Fruit fly (Drosophila melanogaster): ENCODE measurements around the gene Naa30B.

Naa30B gene

dm6 chr3L:1502086-1502893, 30.4 kb upstream of the Naa30B start, which contains the start of the genes hfp and Psa:
Gene hfp, minus strand, starts transcription at chr3L:1502590.
Gene Psa, plus strand, starts transcription at chr3L:1502843.
- TF ChIP-seq bab1 (GFP tag; optimal IDR thresholded peaks at IDR 0.05): peak; percentile 33
- TF ChIP-seq Clk (GFP tag; optimal IDR thresholded peaks at IDR 0.05): no peak
- no peak for TF ChIP-seq Crg-1 (GFP tag; optimal IDR thresholded peaks at IDR 0.05)
- no peak for TF ChIP-seq pad (GFP tag; optimal IDR thresholded peaks at IDR 0.05)
- no peak for TF ChIP-seq toe (GFP tag; optimal IDR thresholded peaks at IDR 0.05)
- TF ChIP-seq CG11617 (GFP tag; optimal IDR thresholded peaks at IDR 0.05): peak; percentile 2
- TF ChIP-seq tj (GFP tag; optimal IDR thresholded peaks at IDR 0.05): peak; percentile 38
- TF ChIP-seq CG12768 (GFP tag; optimal IDR thresholded peaks at IDR 0.05): no peak
- TF ChIP-seq CG7045 (GFP tag; optimal IDR thresholded peaks at IDR 0.05): no peak

- peak; percentile 40 for TF ChIP-seq bab1 (GFP tag; optimal IDR thresholded peaks at IDR 0.05)
- TF ChIP-seq CG7101 (tag; optimal IDR thresholded peaks at IDR 0.05): no peak
Observed at dm6 chr3L:1496408-1496807, 24.5 kb upstream of the Naa30B start, which contains the start of gene CG12084. Gene CG12084, minus strand, starts transcription at chr3L:1496643.

dm6 chr3L:1495803-1496202, 23.9 kb upstream of the Naa30B start:
- no peak for TF ChIP-seq toe (GFP tag; optimal IDR thresholded peaks at IDR 0.05)
- TF ChIP-seq CG14711 (tag; optimal IDR thresholded peaks at IDR 0.05): no peak
- no peak for TF ChIP-seq ovo (GFP tag; optimal IDR thresholded peaks at IDR 0.05)
- TF ChIP-seq Clk (GFP tag; optimal IDR thresholded peaks at IDR 0.05): no peak
- TF ChIP-seq CG7101 (tag; optimal IDR thresholded peaks at IDR 0.05): no peak
- TF ChIP-seq CG1620 (GFP tag; optimal IDR thresholded peaks at IDR 0.05): no peak
- TF ChIP-seq pad (GFP tag; optimal IDR thresholded peaks at IDR 0.05): no peak
- TF ChIP-seq kay (GFP tag; ENCODE audit: borderline replicate concordance): no peak
- TF ChIP-seq tj (GFP tag; optimal IDR thresholded peaks at IDR 0.05): no peak
- TF ChIP-seq Crg-1 (GFP tag; optimal IDR thresholded peaks at IDR 0.05): no peak

- peak; percentile 9 for TF ChIP-seq Crg-1 (GFP tag; optimal IDR thresholded peaks at IDR 0.05)
- TF ChIP-seq CG12768 (GFP tag; optimal IDR thresholded peaks at IDR 0.05): peak; percentile 44
- TF ChIP-seq cic (GFP tag; optimal IDR thresholded peaks at IDR 0.05): peak; percentile 86
- TF ChIP-seq pad (GFP tag; optimal IDR thresholded peaks at IDR 0.05): no peak
Observed at dm6 chr3L:1489523-1489922, 17.7 kb upstream of the Naa30B start, which contains the start of gene stet. Gene stet, minus strand, starts transcription at chr3L:1489547.

- no peak for TF ChIP-seq CG1620 (GFP tag; optimal IDR thresholded peaks at IDR 0.05)
- no peak for TF ChIP-seq CG7101 (tag; optimal IDR thresholded peaks at IDR 0.05)
- TF ChIP-seq CG7045 (GFP tag; optimal IDR thresholded peaks at IDR 0.05): no peak
- TF ChIP-seq cic (GFP tag; optimal IDR thresholded peaks at IDR 0.05): peak; percentile 86
- TF ChIP-seq CG11617 (GFP tag; optimal IDR thresholded peaks at IDR 0.05): no peak
- TF ChIP-seq Clk (GFP tag; optimal IDR thresholded peaks at IDR 0.05): no peak
- no peak for TF ChIP-seq toe (GFP tag; optimal IDR thresholded peaks at IDR 0.05)
- TF ChIP-seq tj (GFP tag; optimal IDR thresholded peaks at IDR 0.05): peak; percentile 27
- no peak for TF ChIP-seq CG5204 (GFP tag; optimal IDR thresholded peaks at IDR 0.05)
- TF ChIP-seq CG33017 (tag; optimal IDR thresholded peaks at IDR 0.05): peak; percentile 5
- peak; percentile 25 for TF ChIP-seq CG12768 (GFP tag; optimal IDR thresholded peaks at IDR 0.05)
- no peak for TF ChIP-seq Hr96 (GFP tag; optimal IDR thresholded peaks at IDR 0.05)
- TF ChIP-seq cnc (optimal IDR thresholded peaks at IDR 0.05): no peak
- TF ChIP-seq ovo (GFP tag; optimal IDR thresholded peaks at IDR 0.05): no peak
- peak; percentile 57 for TF ChIP-seq pad (GFP tag; optimal IDR thresholded peaks at IDR 0.05)
- peak; percentile 28 for TF ChIP-seq bab1 (GFP tag; optimal IDR thresholded peaks at IDR 0.05)
- TF ChIP-seq Crg-1 (GFP tag; optimal IDR thresholded peaks at IDR 0.05): no peak
- peak; percentile 22 for TF ChIP-seq Mnt (GFP tag; optimal IDR thresholded peaks at IDR 0.05)
- peak; percentile 16 for TF ChIP-seq kay (GFP tag; ENCODE audit: borderline replicate concordance)
- no peak for TF ChIP-seq CG14711 (tag; optimal IDR thresholded peaks at IDR 0.05)
Observed at dm6 chr3L:1488592-1489183, 16.8 kb upstream of the Naa30B start.

- no peak for TF ChIP-seq cic (GFP tag; optimal IDR thresholded peaks at IDR 0.05)
- no peak for TF ChIP-seq CG7101 (tag; optimal IDR thresholded peaks at IDR 0.05)
- TF ChIP-seq kay (GFP tag; ENCODE audit: borderline replicate concordance): no peak
- TF ChIP-seq CG12768 (GFP tag; optimal IDR thresholded peaks at IDR 0.05): no peak
- TF ChIP-seq Clk (GFP tag; optimal IDR thresholded peaks at IDR 0.05): no peak
- no peak for TF ChIP-seq pad (GFP tag; optimal IDR thresholded peaks at IDR 0.05)
- TF ChIP-seq bab1 (GFP tag; optimal IDR thresholded peaks at IDR 0.05): no peak
- no peak for TF ChIP-seq cnc (optimal IDR thresholded peaks at IDR 0.05)
- TF ChIP-seq CG14711 (tag; optimal IDR thresholded peaks at IDR 0.05): no peak
- TF ChIP-seq Crg-1 (GFP tag; optimal IDR thresholded peaks at IDR 0.05): no peak
- TF ChIP-seq toe (GFP tag; optimal IDR thresholded peaks at IDR 0.05): no peak
- no peak for TF ChIP-seq CG5204 (GFP tag; optimal IDR thresholded peaks at IDR 0.05)
- TF ChIP-seq CG7045 (GFP tag; optimal IDR thresholded peaks at IDR 0.05): no peak
- no peak for TF ChIP-seq CG1620 (GFP tag; optimal IDR thresholded peaks at IDR 0.05)
- TF ChIP-seq CG33017 (tag; optimal IDR thresholded peaks at IDR 0.05): no peak
- TF ChIP-seq Hr96 (GFP tag; optimal IDR thresholded peaks at IDR 0.05): no peak
Observed at dm6 chr3L:1484747-1485146, 12.9 kb upstream of the Naa30B start.

Data from whole organism, adult.